Fruit fly (Drosophila melanogaster) whole organism, pupa: Measurements from ENCODE around the gene Uck.

Experiments
- CG10348 ChIP-seq: fragments of 200-800 bp; sonication (Bioruptor generic); IDR thresholded peaks from 2 replicates; pipeline ENCODE4 v1.3.6; 2022; ENCODE audit warnings: missing biosample characterization, missing genetic modification characterization
- CG12605 ChIP-seq: fragments of 200-800 bp; sonication (Bioruptor generic); IDR thresholded peaks from 2 replicates; pipeline ENCODE4 v1.3.6; 2022; ENCODE audit warnings: missing biosample characterization, missing genetic modification characterization
- CG13204 ChIP-seq: fragments of 200-800 bp; sonication (Bioruptor generic); optimal IDR thresholded peaks from 2 replicates; lab custom pipeline; 2018; ENCODE audit warnings: missing biosample characterization, mild to moderate bottlenecking, missing genetic modification characterization, moderate library complexity
- CG14655 ChIP-seq: fragments of 200-800 bp; sonication (Bioruptor generic); optimal IDR thresholded peaks from 3 replicates; lab custom pipeline; 2017; ENCODE audit warnings: mild to moderate bottlenecking, missing biosample characterization, missing genetic modification reagents, missing genetic modification characterization
- CG15710 ChIP-seq: fragments of 200-800 bp; sonication (Bioruptor generic); optimal IDR thresholded peaks from 2 replicates; lab custom pipeline; 2018; ENCODE audit warnings: missing biosample characterization, mild to moderate bottlenecking, missing genetic modification characterization, moderate library complexity
- CG17806 ChIP-seq: fragments of 200-800 bp; sonication (Bioruptor generic); optimal IDR thresholded peaks from 2 replicates; lab custom pipeline; 2018; ENCODE audit warnings: missing biosample characterization, mild to moderate bottlenecking, missing genetic modification characterization, moderate library complexity
- CG32121 ChIP-seq: fragments of 200-800 bp; sonication (Bioruptor generic); IDR thresholded peaks from 2 replicates; pipeline ENCODE4 v1.3.6; 2022; ENCODE audit warnings: missing biosample characterization, missing genetic modification characterization
- CG34367 ChIP-seq: fragments of 200-800 bp; sonication (Bioruptor generic); optimal IDR thresholded peaks from 2 replicates; lab custom pipeline; 2018; ENCODE audit warnings: missing biosample characterization, mild to moderate bottlenecking, missing genetic modification characterization
- CG4496 ChIP-seq: fragments of 200-800 bp; sonication (Bioruptor generic); IDR thresholded peaks from 3 replicates; pipeline ENCODE4 v1.3.6; 2022; ENCODE audit warnings: missing biosample characterization, missing genetic modification characterization
- CG8159 ChIP-seq: fragments of 200-800 bp; sonication (Bioruptor generic); optimal IDR thresholded peaks from 3 replicates; lab custom pipeline; 2018; ENCODE audit warnings: missing biosample characterization, mild to moderate bottlenecking, missing genetic modification characterization, moderate library complexity
- CG8301 ChIP-seq: fragments of 200-800 bp; sonication (Bioruptor generic); optimal IDR thresholded peaks from 2 replicates; lab custom pipeline; 2018; ENCODE audit warnings: missing biosample characterization, mild to moderate bottlenecking, missing genetic modification characterization
- CG9948 ChIP-seq: fragments of 200-800 bp; sonication (Bioruptor generic); optimal IDR thresholded peaks from 2 replicates; lab custom pipeline; 2018; ENCODE audit warnings: missing biosample characterization, mild to moderate bottlenecking, missing genetic modification characterization, moderate library complexity
- D1 ChIP-seq: fragments of 200-800 bp; sonication (Bioruptor generic); optimal IDR thresholded peaks from 2 replicates; lab custom pipeline; 2018; ENCODE audit warnings: missing biosample characterization, mild to moderate bottlenecking, missing genetic modification characterization, moderate library complexity
- EcR ChIP-seq: fragments of 200-800 bp; sonication (Bioruptor generic); optimal IDR thresholded peaks from 3 replicates; lab custom pipeline; 2019; ENCODE audit warnings: missing biosample characterization, missing genetic modification characterization, mild to moderate bottlenecking, moderate library complexity, missing genetic modification reagents
- Ets98B ChIP-seq: fragments of 200-800 bp; sonication (Bioruptor generic); IDR thresholded peaks from 2 replicates; pipeline ENCODE4 v1.3.6; 2022; ENCODE audit warnings: missing biosample characterization, missing genetic modification characterization
- Pif1A ChIP-seq: fragments of 200-800 bp; sonication (Bioruptor generic); optimal IDR thresholded peaks from 3 replicates; lab custom pipeline; 2016; ENCODE audit warnings: missing biosample characterization, missing genetic modification characterization
- Pif1B ChIP-seq: fragments of 200-800 bp; sonication (Bioruptor generic); optimal IDR thresholded peaks from 3 replicates; lab custom pipeline; 2016; ENCODE audit warnings: missing biosample characterization, missing genetic modification characterization
- Snoo ChIP-seq: fragments of 200-800 bp; sonication (Bioruptor generic); optimal IDR thresholded peaks from 3 replicates; lab custom pipeline; 2017; ENCODE audit warnings: missing biosample characterization, mild to moderate bottlenecking, missing genetic modification characterization, inconsistent platforms
- fd96Ca ChIP-seq: fragments of 200-800 bp; sonication (Bioruptor generic); IDR thresholded peaks from 3 replicates; pipeline ENCODE4 v1.3.6; 2022; ENCODE audit warnings: missing biosample characterization, missing genetic modification characterization
- gl ChIP-seq: fragments of 200-800 bp; sonication (Bioruptor generic); optimal IDR thresholded peaks from 2 replicates; lab custom pipeline; 2018; ENCODE audit warnings: missing biosample characterization, mild to moderate bottlenecking, missing genetic modification characterization
- rn ChIP-seq: fragments of 200-800 bp; sonication (Bioruptor generic); IDR thresholded peaks from 2 replicates; pipeline ENCODE4 v1.3.6; 2022; ENCODE audit warnings: missing biosample characterization, missing genetic modification characterization

Gene Uck

DNA sequence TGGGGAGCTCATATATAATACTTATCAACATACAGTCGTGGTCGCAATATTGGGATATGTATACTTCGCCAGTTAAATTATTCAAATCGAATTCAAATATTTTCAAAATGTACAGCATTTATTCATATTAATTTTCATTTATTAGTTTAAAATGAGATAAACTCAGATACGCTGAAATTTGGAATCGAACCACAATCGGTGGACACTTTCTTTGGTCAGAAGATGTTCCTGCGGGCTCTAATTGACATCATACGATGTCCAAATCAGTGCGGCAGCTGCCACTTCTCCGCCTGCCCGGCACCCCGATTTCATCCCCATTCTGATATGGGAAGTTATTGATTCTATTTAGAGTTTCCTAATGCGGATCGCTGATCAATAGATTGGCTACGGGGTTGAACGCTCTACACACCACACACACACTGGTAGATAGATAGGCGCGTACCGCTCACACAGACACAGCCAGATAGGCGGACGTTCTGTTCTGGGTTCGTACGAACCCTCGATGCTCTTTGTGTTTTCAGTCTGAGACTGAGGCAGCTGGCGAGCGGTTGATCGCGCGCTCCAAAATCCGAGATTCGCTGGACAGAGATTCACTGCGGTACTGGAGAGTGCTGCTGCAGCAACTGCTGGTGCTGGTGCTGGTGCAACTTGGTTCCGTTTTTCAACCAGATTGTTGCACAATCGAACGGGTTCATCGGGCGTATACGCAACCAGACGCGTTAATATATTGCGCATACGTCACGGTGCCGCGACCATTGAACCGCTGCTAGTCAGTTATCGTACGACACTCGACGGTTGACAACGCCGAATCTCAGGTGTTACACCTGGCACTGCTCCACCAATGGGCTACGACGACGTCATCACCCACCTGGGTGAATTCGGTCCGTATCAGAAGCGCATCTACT, 13.6 kb upstream of the Uck start, which contains the start of gene Orct:
TSS of gene Orct (plus strand) at position 157 of the 905 bp plus-strand sequence.
- TF ChIP-seq Pif1B (GFP tag; lab: Kevin White, UChicago), result peak; percentile 21
- TF ChIP-seq CG32121 (GFP tag; lab: Robert Waterston, UW), result peak; percentile 46; the same call in 1 of the 2 replicates
- peak; percentile 6 for TF ChIP-seq CG34367 (tag; lab: Kevin White, UChicago)
- TF ChIP-seq D1 (tag; lab: Kevin White, UChicago), result no peak
- TF ChIP-seq CG14655 (GFP tag; lab: Kevin White, UChicago), result peak; percentile 65
- peak; percentile 47; the same call in 2 of the 3 replicates for TF ChIP-seq fd96Ca (GFP tag; lab: Robert Waterston, UW)
- TF ChIP-seq CG8159 (tag; lab: Kevin White, UChicago), result peak; percentile 76
- TF ChIP-seq CG4496 (GFP tag; lab: Robert Waterston, UW), result no peak; the same call in 2 of the 3 replicates
- no peak for TF ChIP-seq Ets98B (GFP tag; lab: Robert Waterston, UW)
- TF ChIP-seq CG9948 (tag; lab: Kevin White, UChicago), result peak; percentile 50
- TF ChIP-seq CG17806, result peak; percentile 34
- TF ChIP-seq Pif1A (GFP tag; lab: Kevin White, UChicago), result peak; percentile 65
- no peak for TF ChIP-seq gl (tag; lab: Kevin White, UChicago)
- peak; percentile 96 for TF ChIP-seq CG13204 (GFP tag; lab: Kevin White, UChicago)
- TF ChIP-seq Snoo (tag; lab: Kevin White, UChicago), result peak; percentile 65
- peak; percentile 60 for TF ChIP-seq CG15710 (tag; lab: Kevin White, UChicago)
- peak; percentile 52 for TF ChIP-seq CG8301 (tag; lab: Kevin White, UChicago)
- TF ChIP-seq rn (GFP tag; lab: Robert Waterston, UW), result no peak
- no peak for TF ChIP-seq CG12605 (GFP tag; lab: Robert Waterston, UW)
- TF ChIP-seq CG10348 (GFP tag; lab: Robert Waterston, UW), result no peak
- peak; percentile 59 for TF ChIP-seq EcR (GFP tag; lab: Kevin White, UChicago)
- TF ChIP-seq, all 21 proteins: peak for 14

DNA sequence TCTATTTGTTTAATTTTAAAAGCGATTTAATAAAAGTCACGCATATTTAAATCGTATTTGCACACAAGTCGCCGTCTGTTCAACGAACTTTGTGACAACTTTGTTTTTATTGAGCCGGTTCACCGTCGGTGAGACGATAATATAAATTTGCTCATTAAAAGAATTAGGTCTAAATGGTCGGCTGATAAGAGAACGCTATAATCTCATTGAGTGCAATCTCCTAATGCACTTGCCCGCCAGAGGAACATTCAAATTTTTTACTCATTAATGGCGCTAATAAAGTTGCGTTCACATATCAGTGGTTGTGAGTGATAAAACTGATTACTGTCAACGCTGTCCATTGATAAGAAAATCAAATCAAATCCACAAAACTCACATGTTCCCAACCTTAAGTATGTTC, 11.2 kb upstream of the Uck start:
- TF ChIP-seq CG10348 (GFP tag; lab: Robert Waterston, UW) (no peak), gl (tag; lab: Kevin White, UChicago) (no peak), CG34367 (tag; lab: Kevin White, UChicago) (no peak), CG9948 (tag; lab: Kevin White, UChicago) (no peak), D1 (tag; lab: Kevin White, UChicago) (no peak), Ets98B (GFP tag; lab: Robert Waterston, UW) (no peak), CG15710 (tag; lab: Kevin White, UChicago) (no peak)

- TF ChIP-seq CG8159 (tag; lab: Kevin White, UChicago) (no peak), CG32121 (GFP tag; lab: Robert Waterston, UW) (0 out of 2 replicates have a peak, but pooled peaks have one; percentile 9), EcR (GFP tag; lab: Kevin White, UChicago) (peak; percentile 21), CG8301 (tag; lab: Kevin White, UChicago) (no peak)
Observed at dm6 chr3R:24279291-24279690, 10.7 kb upstream of the Uck start, which contains the start of gene shps. TSS of gene shps (plus strand) at chr3R:24279572.

DNA sequence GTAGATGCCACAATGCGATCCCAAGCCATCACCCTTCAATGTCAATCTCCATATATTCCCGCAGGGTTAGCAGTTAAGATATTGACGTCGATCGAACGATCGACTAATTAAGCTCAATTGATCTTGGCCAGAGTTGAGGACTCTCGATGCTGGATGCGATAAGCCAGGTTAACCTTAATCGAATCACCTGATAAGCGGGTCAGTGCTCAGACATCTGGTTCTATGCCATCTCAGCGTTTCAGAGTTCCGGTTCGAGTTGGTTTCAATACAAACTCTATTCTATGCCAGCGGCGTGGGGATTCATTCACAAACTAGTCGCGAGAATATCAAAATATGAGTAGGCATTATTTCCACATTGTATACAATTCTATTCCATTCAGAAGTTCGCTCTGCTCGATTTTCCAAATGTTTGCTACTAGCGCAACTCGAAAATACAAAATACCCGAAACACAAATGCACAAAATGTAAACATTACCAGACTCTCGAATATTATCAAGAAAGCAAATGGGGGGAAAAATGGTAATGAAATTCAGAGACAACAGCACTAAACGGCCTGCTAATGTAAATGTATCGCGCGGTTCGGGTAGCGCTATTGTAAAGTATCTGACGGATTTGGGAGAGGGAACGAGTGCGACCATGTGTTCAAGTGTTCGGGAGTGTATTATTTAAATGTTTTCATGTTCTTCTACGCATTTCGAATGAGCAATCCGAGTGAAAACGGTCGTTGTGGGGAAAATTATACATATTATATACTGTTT, 7.2 kb upstream of the Uck start:
- TF ChIP-seq rn (GFP tag; lab: Robert Waterston, UW) (no peak), Ets98B (GFP tag; lab: Robert Waterston, UW) (no peak), CG10348 (GFP tag; lab: Robert Waterston, UW) (no peak), D1 (tag; lab: Kevin White, UChicago) (no peak), CG32121 (GFP tag; lab: Robert Waterston, UW) (no peak), CG17806 (no peak), fd96Ca (GFP tag; lab: Robert Waterston, UW) (no peak), EcR (GFP tag; lab: Kevin White, UChicago) (no peak), Pif1B (GFP tag; lab: Kevin White, UChicago) (no peak), CG8301 (tag; lab: Kevin White, UChicago) (no peak), CG14655 (GFP tag; lab: Kevin White, UChicago) (no peak), CG4496 (GFP tag; lab: Robert Waterston, UW) (no peak)

dm6 chr3R:24283582-24284085, 6.3 kb upstream of the Uck start, which contains the start of gene CG6356:
TSS of gene CG6356 (plus strand) at chr3R:24283955.
- peak; percentile 67 for TF ChIP-seq CG4496 (GFP tag; lab: Robert Waterston, UW)
- TF ChIP-seq Ets98B (GFP tag; lab: Robert Waterston, UW), result peak; percentile 42; the same call in 1 of the 2 replicates
- no peak for TF ChIP-seq CG17806
- no peak for TF ChIP-seq CG8159 (tag; lab: Kevin White, UChicago)
- TF ChIP-seq CG34367 (tag; lab: Kevin White, UChicago), result no peak
- no peak for TF ChIP-seq CG15710 (tag; lab: Kevin White, UChicago)
- TF ChIP-seq Pif1A (GFP tag; lab: Kevin White, UChicago), result no peak
- peak; percentile 25 for TF ChIP-seq CG8301 (tag; lab: Kevin White, UChicago)
- TF ChIP-seq CG10348 (GFP tag; lab: Robert Waterston, UW), result no peak
- TF ChIP-seq D1 (tag; lab: Kevin White, UChicago), result no peak
- no peak for TF ChIP-seq rn (GFP tag; lab: Robert Waterston, UW)
- TF ChIP-seq fd96Ca (GFP tag; lab: Robert Waterston, UW), result peak; percentile 50; the same call in 1 of the 3 replicates
- TF ChIP-seq Pif1B (GFP tag; lab: Kevin White, UChicago), result no peak
- peak; percentile 86 for TF ChIP-seq CG13204 (GFP tag; lab: Kevin White, UChicago)
- TF ChIP-seq CG32121 (GFP tag; lab: Robert Waterston, UW), result peak; percentile 62; the same call in 1 of the 2 replicates
- peak; percentile 47; the same call in 1 of the 2 replicates for TF ChIP-seq CG12605 (GFP tag; lab: Robert Waterston, UW)
- TF ChIP-seq EcR (GFP tag; lab: Kevin White, UChicago), result peak; percentile 60
- peak; percentile 55 for TF ChIP-seq CG14655 (GFP tag; lab: Kevin White, UChicago)
